Worm (Caenorhabditis elegans) whole organism, young adult: Measurements from ENCODE around the gene C07G1.15.

ENCODE experiments used
- T26A5.8 ChIP-seq: sonication (generic microtip); optimal IDR thresholded peaks from 2 replicates; lab custom pipeline; 2016; ENCODE audit warnings: missing genetic modification characterization, missing compliant biosample characterization
- atf-7 ChIP-seq: sonication (generic microtip); optimal IDR thresholded peaks from 2 replicates; lab custom pipeline; 2017; ENCODE audit warnings: mild to moderate bottlenecking, missing genetic modification characterization, missing compliant biosample characterization
- cebp-1 ChIP-seq, 2 experiments: fragments of 200-800 bp in 1 of 2; sonication (Bioruptor generic) in 1 of 2; sonication (generic microtip) in 1 of 2; IDR thresholded peaks in 1 of 2; optimal IDR thresholded peaks in 1 of 2; 2 replicates each; pipeline versions ENCODE4 v1.3.6 to Lab custom; 2017 to 2022; ENCODE audit warnings: missing compliant biosample characterization in 2 of 2, missing genetic modification characterization in 2 of 2, mild to moderate bottlenecking in 1 of 2, missing genetic modification reagents in 1 of 2, moderate library complexity in 1 of 2
- cebp-2 ChIP-seq: fragments of 200-800 bp; sonication (Bioruptor generic); IDR thresholded peaks from 2 replicates; pipeline ENCODE4 v1.3.6; 2022; ENCODE audit warnings: missing genetic modification characterization, missing compliant biosample characterization
- dpl-1 ChIP-seq: fragments of 150-350 bp; optimal IDR thresholded peaks from 2 replicates; lab custom pipeline; 2014; ENCODE audit warnings: missing biosample characterization, missing genetic modification reagents, missing genetic modification characterization
- mel-28 ChIP-seq: sonication (generic microtip); optimal IDR thresholded peaks from 2 replicates; lab custom pipeline; 2016; ENCODE audit warnings: borderline replicate concordance, mild to moderate bottlenecking, missing genetic modification characterization, missing compliant biosample characterization
- nhr-90 ChIP-seq: sonication (generic microtip); optimal IDR thresholded peaks from 2 replicates; lab custom pipeline; 2016; ENCODE audit warnings: missing genotype, mild to moderate bottlenecking, missing genetic modification characterization, missing compliant biosample characterization
- snpc-1.1 ChIP-seq: sonication (generic microtip); optimal IDR thresholded peaks from 2 replicates; lab custom pipeline; 2017; ENCODE audit warnings: missing genetic modification characterization, mild to moderate bottlenecking, missing compliant biosample characterization, antibody characterized with exemption, moderate library complexity, missing genotype, missing genetic modification reagents; ENCODE audit not compliant: insufficient read depth
- ztf-22 ChIP-seq: fragments of 200-800 bp; sonication (Bioruptor generic); optimal IDR thresholded peaks from 2 replicates; lab custom pipeline; 2018; ENCODE audit warnings: mild to moderate bottlenecking, missing genetic modification characterization, moderate library complexity, missing compliant biosample characterization

ce11 chrIV:8182566-8182965 lies 12.8 kb downstream of the C07G1.15 start:
- TF ChIP-seq cebp-1 (GFP tag; IDR thresholded peaks at IDR 0.05; lab: Robert Waterston, UW): no peak
- no peak for TF ChIP-seq cebp-1 (tag; optimal IDR thresholded peaks at IDR 0.05; lab: Kevin White, UChicago)
- TF ChIP-seq dpl-1: no peak
- TF ChIP-seq T26A5.8 (tag; lab: Kevin White, UChicago): no peak
- TF ChIP-seq cebp-2 (GFP tag; lab: Robert Waterston, UW): no peak
- TF ChIP-seq atf-7 (tag; lab: Kevin White, UChicago): no peak
- no peak for TF ChIP-seq snpc-1.1 (tag; lab: Kevin White, UChicago)
- TF ChIP-seq nhr-90 (tag; lab: Kevin White, UChicago): no peak
- TF ChIP-seq mel-28 (tag; lab: Kevin White, UChicago): no peak
- no peak for TF ChIP-seq ztf-22 (GFP tag; lab: Kevin White, UChicago)
